Worm (Caenorhabditis elegans): Measurements from ENCODE around the gene F47C12.13.

F47C12.13 gene

DNA sequence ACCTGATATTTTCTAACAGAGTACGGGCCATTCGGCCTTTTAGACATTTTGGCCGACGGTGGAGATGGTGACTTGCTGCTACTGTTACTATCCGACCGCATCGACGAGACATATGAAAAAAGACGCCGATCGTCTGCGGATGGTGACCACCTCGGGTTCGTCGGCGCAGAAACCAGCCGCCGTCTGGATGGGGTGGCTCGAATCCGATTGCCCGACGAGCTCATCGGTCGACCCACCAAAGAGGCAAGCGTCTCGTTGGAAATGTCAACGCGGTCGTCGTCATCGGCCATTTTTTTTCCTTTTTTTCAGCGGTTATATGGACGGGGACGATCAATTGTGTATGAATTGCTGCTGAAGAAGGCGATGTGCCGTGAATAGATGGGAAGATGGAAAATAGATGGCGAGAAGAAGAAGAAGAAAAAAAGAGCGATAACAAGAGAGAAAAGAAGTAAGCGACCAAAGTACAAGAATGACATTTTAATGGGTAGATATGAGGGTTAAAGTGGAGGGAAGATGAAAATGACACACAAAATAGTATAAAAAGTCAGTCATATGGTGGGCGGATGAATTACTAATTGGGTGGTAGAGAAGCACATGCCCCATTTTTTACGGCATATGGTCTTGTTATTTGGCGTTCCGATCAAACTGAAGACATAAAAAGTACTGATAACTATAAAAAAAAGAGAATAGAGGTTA, 24.6 kb upstream of the F47C12.13 start:
- no peak for TF ChIP-seq unc-62 (GFP tag; optimal IDR thresholded peaks at IDR 0.05)

DNA sequence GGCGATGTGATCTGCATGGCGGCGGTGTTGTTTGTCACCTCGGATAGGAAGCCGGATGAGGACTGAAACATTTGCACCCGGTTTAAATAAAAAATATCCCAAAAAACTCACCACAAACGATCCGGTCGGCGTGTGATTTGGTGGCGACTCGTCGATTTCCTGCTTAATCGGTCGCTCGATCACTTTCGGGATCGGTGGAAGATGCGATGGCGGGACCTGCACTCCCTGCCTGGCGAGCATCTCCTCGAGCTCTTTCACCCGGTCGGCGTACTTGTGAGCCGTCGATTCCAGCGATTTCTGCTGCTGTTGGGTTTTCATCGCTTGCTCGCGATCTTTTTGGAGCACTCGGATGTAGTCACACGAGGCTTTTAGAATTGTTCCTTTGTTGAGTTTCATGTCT, 22.5 kb upstream of the F47C12.13 start:
- no peak for TF ChIP-seq unc-62 (GFP tag; optimal IDR thresholded peaks at IDR 0.05)

DNA sequence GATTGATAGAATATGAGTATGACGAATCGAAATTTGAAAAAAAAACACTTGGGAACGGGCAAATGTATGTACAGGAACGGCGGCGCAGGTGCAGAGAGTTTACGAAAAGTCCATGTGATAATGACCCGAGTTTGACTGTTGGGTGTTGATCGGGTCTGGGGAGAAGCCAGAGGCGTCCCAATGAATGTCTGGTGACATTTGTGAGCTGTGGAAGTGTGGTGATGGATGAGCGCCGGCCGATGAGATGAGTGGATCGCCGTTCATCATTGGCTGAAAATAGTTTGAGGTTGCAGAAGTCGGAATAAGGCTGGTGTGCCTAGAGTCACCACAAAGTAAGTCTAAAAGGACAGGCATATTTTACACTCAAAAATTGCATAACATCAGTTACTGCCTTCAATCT, 21.4 kb upstream of the F47C12.13 start:
- TF ChIP-seq unc-62 (GFP tag; optimal IDR thresholded peaks at IDR 0.05): no peak

ce11 chrIV:4014341-4014826, 20.2 kb upstream of the F47C12.13 start:
- no peak for TF ChIP-seq unc-62 (GFP tag; optimal IDR thresholded peaks at IDR 0.05)

- no peak for TF ChIP-seq unc-62 (GFP tag; optimal IDR thresholded peaks at IDR 0.05)
Observed at ce11 chrIV:4013621-4014020, 19.4 kb upstream of the F47C12.13 start.

ce11 chrIV:4009923-4010322, 15.7 kb upstream of the F47C12.13 start:
- TF ChIP-seq unc-62 (GFP tag; optimal IDR thresholded peaks at IDR 0.05): no peak

DNA sequence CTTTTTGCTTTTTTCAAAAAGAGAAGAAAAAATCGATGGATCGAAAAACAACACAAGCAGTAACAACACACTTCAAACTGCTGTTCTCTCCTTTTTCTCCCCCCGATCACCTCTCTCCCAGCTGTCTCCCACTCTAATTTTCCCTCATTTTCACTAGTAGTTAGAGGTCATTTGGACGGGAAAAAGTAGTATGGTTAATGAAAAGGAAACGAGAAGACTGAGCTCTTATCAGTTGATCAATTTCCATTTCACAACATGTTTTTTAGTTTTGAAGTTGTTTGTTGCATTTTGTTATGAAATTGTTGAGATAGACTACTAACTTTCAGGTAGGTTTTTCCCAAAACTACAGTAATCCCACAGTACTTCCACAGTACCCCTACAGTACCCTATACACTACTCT, 14.2 kb upstream of the F47C12.13 start:
- no peak for TF ChIP-seq unc-62 (GFP tag; optimal IDR thresholded peaks at IDR 0.05)

DNA sequence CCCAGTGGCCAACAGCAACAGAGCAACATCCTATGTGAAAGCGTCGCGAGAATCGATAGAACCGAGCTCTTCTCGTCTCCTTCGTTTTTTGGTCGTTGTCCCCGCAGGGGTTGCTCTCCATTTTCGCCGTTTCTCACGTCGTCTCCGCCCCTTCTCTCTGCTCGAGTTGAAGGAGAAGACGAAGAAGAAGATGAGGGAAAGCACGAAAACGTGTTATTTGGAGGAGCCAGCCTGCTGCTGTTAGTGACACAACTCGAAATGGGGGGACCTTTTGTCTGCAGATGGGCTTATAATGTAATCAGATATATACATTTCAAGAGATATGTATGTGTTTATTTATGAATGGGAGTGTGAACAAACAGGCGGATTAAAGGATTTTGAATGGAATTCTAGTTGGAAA, 13.5 kb upstream of the F47C12.13 start, which contains the start of gene W02C12.2:
Gene W02C12.2, minus strand, starts transcription at position 277 of the 400 bp plus-strand sequence.
- no peak for TF ChIP-seq unc-62 (GFP tag; optimal IDR thresholded peaks at IDR 0.05)

- no peak for TF ChIP-seq unc-62 (GFP tag; optimal IDR thresholded peaks at IDR 0.05)
Observed at ce11 chrIV:4005166-4005565, 10.9 kb upstream of the F47C12.13 start.

DNA sequence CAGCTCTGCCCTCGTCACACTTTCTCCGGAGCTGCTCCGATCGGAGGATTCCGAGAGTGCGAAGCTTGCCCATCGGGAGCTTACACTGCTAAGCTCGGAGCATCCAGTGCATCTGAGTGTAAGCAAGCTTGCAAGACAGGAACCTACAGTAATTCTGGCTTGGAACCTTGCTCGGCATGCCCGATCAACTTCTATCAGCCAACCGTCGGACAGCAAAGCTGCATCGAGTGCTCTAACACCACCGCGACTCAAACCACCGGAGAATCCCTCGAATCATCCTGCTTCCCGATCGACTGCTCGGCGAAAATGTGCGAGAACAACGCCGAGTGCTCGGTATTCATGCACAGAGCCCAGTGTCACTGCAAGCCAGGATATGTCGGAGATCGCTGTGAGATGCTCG, 10.0 kb upstream of the F47C12.13 start:
- TF ChIP-seq unc-62 (GFP tag; optimal IDR thresholded peaks at IDR 0.05): no peak

DNA sequence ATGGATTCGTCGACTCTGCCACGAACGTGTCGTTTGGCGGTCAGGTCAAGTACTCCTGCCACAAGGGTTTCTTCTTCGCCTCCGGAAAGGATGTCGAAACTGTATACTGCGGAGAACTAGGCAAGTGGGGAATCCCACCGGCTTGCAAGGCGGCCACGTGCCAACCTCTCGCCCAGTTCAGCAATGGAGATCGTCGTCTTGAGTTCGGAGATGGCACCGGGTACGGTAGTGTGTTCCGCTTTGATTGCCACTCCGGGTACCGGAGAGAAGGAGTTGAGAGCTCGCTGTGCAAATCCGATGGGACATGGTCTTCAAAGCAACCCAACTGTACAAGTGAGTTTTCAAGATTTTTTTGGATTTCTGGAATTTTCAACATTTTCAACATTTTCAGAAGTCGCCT, 5.4 kb upstream of the F47C12.13 start:
- no peak for TF ChIP-seq unc-62 (GFP tag; optimal IDR thresholded peaks at IDR 0.05)

ce11 chrIV:3998517-3998916, 4.3 kb upstream of the F47C12.13 start, which contains the start of gene F47C12.8:
Gene F47C12.8, minus strand, starts transcription at chrIV:3998617.
- no peak for TF ChIP-seq unc-62 (GFP tag; optimal IDR thresholded peaks at IDR 0.05)

DNA sequence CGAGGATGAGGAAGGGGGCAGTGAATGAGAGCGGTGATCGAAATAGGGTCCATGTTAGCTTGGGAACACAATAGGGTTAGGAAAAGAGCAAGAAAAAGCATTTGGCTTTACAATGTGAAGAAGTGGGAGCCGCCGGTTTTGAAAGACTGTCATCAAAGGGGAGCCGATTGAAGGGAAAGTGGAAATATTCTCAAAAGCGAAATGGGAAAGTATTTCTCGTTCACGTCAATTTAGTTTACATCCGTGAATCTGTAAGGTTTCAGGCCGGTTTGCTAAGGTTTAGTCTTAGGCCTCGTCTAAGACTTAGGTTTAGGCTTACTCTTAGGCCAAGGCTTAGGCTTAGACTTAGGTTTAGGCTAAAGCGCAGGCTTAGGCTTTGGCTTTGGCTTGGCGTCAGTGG, 1.2 kb upstream of the F47C12.13 start, which contains the start of gene F47C12.7:
Gene F47C12.7, minus strand, starts transcription at position 101 of the 400 bp plus-strand sequence.
- TF ChIP-seq unc-62 (GFP tag; optimal IDR thresholded peaks at IDR 0.05): no peak

DNA sequence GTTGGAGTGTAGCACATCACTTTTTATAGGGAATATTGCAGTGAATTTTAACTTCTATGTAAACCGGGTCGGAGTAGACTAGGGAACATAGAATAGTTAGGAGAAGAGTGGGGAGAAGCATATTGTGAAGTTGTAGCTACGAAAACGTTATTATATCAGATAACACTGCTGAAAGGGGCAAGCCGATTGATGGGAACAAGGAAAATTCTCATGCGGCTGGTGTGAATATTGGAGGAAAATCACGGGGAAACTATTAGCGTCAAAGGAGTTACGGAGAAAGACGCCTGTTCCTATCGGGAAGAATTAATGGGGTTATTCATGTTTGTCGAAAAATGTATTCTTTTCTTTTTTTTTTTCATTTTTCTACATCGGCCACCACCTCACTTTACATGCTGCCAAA, 926 bp downstream of the F47C12.13 start, which contains the start of gene F47C12.6:
Gene F47C12.6, minus strand, starts transcription at position 101 of the 400 bp plus-strand sequence.
- no peak for TF ChIP-seq unc-62 (GFP tag; optimal IDR thresholded peaks at IDR 0.05)

DNA sequence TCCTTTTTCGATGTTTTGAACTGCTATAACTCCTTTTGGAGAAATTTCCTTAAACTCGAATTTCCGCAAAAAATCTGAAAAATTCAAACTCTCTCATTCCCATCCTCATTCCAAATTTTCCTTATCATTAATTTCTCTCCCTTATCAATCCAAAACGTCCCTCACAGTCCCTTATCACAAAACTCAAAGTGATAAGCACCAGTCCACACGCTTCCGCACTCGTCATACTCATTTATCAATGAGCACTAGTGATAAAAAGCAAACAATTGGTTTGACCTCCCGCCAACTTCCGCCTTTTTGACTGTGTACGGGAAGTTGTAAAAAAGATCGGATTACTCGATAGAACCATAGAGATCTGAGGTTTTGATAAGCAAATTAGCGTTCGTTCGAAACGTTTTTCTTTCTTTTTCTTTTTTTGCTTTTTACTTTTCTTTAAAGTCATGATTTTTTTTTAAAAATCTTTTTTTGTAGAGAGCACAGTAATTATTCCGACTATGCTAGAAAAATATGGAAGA, 5.5 kb downstream of the F47C12.13 start, which contains the start of gene clec-78:
Gene clec-78, plus strand, starts transcription at position 465 of the 515 bp plus-strand sequence.
- no peak for TF ChIP-seq unc-62 (GFP tag; optimal IDR thresholded peaks at IDR 0.05)

DNA sequence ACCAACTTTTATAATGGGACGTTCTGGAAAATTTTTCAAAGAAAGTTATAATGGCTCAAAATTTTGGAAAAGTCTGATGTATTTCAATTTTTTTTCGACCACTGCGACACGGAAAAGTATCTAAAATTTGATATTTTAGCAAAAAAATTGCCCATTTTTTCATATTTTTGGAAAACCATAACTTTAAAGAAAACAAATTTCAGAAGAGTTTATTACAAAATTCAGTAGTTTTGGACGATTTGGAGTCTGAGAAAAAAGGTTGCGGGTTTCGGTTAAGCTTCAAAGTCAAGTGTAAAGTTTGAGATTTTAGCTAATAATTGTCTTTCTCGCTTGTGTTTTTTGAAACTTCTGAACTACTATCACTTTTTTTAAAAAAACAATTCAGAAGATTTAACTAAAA, 6.1 kb downstream of the F47C12.13 start:
- TF ChIP-seq unc-62 (GFP tag; optimal IDR thresholded peaks at IDR 0.05): no peak

ce11 chrIV:3981601-3982000, 12.6 kb downstream of the F47C12.13 start, which contains the start of gene srh-223:
Gene srh-223, plus strand, starts transcription at chrIV:3981901.
- no peak for TF ChIP-seq unc-62 (GFP tag; optimal IDR thresholded peaks at IDR 0.05)

Data from whole organism, dauer.